Worm (Caenorhabditis elegans) whole organism, L4/young adult: ENCODE data around the gene lin-45.

Experiments used
- W03F9.2 ChIP-seq: fragments of 150-350 bp; optimal IDR thresholded peaks from 2 replicates; lab custom pipeline; 2014; ENCODE audit warnings: missing biosample characterization, missing genetic modification characterization
- dao-5 ChIP-seq: sonication (generic microtip); optimal IDR thresholded peaks from 2 replicates; lab custom pipeline; 2016; ENCODE audit warnings: missing genotype, missing genetic modification characterization, moderate library complexity, missing compliant biosample characterization
- him-1 ChIP-seq: sonication (generic microtip); optimal IDR thresholded peaks from 2 replicates; lab custom pipeline; 2016; ENCODE audit warnings: missing genotype, missing genetic modification reagents, missing genetic modification characterization, missing compliant biosample characterization

lin-45 gene

ce11 chrIV:6748491-6748890 lies at the start of gene lin-45:
Gene lin-45 (minus strand): TSS chrIV:6748572.
- no peak for TF ChIP-seq dao-5 (tag; lab: Kevin White, UChicago)
- no peak for TF ChIP-seq W03F9.2 (tag; lab: Kevin White, UChicago)
- no peak for TF ChIP-seq him-1 (tag; lab: Kevin White, UChicago)

DNA sequence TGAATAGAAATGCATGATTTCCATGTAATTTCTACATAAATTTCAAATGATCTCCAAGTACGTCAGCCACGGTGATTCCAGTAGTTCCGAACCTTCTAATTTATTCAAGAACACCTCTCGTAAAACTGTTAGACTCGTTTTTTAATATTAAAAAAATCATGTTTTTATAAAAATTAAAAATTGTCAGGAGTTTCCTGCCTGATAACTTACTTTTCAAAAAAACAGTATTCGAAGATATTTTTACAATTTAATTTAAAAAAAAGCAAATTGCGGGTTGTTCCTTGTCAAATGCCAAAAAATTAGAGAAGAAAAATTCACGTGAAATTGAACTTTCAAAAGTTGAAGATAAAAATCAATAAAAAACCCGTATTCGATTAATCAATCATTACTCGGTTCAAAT lies 47.2 kb upstream of the lin-45 start, which contains the start of the genes C17H12.3 and C17H12.12:
Gene C17H12.3 (minus strand): TSS at position 101 of the 400 bp plus-strand sequence.
Gene C17H12.12 (plus strand): TSS at position 396 of the 400 bp plus-strand sequence.
- TF ChIP-seq W03F9.2 (tag; lab: Kevin White, UChicago) (no peak), him-1 (tag; lab: Kevin White, UChicago) (no peak), dao-5 (tag; lab: Kevin White, UChicago) (no peak)

DNA sequence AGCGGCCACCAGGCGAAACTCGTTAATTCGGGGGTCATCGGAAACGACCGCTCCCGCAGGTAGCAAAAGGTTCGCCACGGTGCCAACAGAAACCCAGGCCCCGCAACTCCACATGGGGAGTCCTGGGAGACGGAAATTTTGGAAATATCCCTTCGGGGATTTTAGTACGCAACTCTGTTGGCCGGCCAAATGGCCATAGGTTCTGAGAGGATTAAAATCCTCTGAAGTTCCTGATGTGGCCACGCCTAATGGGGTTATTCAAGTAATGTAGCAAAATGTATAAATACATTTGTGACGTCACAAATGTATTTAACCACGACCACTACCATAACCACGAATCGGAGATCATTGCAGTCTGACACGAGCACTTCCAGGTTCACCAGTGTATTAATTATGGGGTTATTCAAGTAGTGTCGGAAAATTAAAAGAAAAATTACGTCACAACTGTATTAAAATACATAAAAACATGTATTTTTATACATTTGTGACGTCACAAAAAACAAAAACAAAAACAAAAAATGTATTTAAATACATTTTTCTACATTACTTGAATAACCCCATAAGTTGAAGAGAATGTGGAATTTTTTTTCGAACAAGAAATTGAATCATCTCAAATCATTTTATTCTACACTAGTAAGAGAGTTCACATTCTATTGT lies 45.1 kb upstream of the lin-45 start:
- TF ChIP-seq dao-5 (tag; lab: Kevin White, UChicago), result no peak
- TF ChIP-seq him-1 (tag; lab: Kevin White, UChicago), result no peak
- no peak for TF ChIP-seq W03F9.2 (tag; lab: Kevin White, UChicago)

DNA sequence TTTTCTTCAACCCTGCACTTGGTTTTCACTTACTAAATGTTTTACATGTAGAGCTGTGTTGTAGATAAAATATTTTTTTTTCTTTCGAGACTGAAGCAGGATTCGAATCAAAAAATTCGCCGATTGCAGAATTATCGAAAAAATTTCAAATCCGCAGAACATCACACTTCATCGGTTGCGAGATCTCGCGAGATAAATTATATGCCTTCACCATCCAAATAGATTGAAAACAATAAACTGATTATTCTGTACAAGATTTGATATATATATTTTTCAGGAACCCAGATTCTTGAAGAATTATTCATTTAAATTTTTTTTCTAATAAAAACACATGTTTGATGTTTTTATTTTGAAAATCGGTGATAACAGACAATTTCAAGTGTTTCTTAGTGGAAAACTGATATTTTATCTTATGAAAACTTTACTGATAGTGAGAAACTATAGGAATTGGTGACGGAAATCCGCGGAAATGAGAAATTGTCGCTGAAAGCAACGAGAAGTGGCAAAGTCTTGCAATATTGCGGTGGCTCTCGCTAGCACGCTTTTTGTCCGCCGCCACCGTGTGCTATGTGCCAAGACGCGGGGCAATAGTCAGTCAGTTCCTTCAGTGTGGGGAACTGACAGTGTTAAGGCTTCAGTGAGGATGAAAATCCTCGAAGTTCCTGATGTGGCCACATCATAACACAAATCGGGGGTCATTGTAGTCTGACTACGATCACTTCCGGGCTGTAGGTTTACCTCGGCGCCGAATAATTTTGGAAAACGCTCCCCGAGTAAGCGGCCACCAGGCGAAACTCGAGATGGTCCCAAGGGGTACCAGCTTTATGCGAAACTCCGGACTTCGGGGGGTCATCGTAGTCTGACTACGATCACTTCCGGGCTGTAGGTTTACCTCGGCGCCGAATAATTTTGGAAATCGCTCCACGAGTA lies 44.3 kb upstream of the lin-45 start:
- TF ChIP-seq him-1 (tag; lab: Kevin White, UChicago) (no peak), dao-5 (tag; lab: Kevin White, UChicago) (no peak), W03F9.2 (tag; lab: Kevin White, UChicago) (no peak)

DNA sequence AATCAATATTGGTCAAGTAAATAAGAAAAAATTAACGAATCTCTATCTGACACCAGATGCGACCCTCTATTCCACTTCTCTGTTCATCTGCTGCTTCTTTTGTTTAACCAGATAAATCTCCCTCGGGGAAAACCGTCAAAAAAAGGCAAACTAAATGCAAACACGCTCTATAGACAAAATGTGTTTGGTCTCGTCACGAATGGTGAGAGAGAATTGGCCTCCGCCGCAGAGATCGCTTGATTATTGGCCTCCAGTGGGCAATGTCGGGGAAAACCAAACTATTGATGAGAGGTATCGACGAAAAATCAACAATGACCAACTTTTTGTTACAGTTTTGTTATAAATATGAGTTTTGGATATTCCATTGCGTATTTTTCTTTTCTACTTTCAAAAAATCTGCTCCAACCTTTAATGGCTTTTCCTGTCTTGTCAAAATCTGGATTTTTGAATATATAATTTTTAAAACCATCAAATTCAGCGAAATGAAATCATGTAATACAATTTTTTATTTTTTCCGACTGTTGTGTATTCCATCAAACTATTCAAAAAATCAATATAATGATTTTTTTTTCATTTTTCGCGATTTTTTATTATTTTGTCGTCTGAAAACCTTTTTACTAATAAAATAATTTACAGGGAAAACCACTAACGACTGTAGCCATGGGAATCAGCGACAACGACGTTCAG lies 42.2 kb upstream of the lin-45 start, which contains the start of the genes C17H12.2 and vha-8:
Gene C17H12.2 (minus strand): TSS at position 51 of the 687 bp plus-strand sequence.
Gene vha-8 (plus strand): TSS at position 637 of the 687 bp plus-strand sequence.
- TF ChIP-seq dao-5 (tag; lab: Kevin White, UChicago) (no peak), W03F9.2 (tag; lab: Kevin White, UChicago) (peak; percentile 92), him-1 (tag; lab: Kevin White, UChicago) (peak; percentile 86)

- TF ChIP-seq dao-5 (tag; lab: Kevin White, UChicago) (no peak), him-1 (tag; lab: Kevin White, UChicago) (no peak), W03F9.2 (tag; lab: Kevin White, UChicago) (no peak)
These were observed 41.6 kb upstream of the lin-45 start for ce11 chrIV:6789950-6790349.

- TF ChIP-seq W03F9.2 (tag; lab: Kevin White, UChicago) (peak; percentile 55), dao-5 (tag; lab: Kevin White, UChicago) (no peak), him-1 (tag; lab: Kevin White, UChicago) (peak; percentile 28)
These were observed 37.5 kb upstream of the lin-45 start for ce11 chrIV:6785873-6786272.

DNA sequence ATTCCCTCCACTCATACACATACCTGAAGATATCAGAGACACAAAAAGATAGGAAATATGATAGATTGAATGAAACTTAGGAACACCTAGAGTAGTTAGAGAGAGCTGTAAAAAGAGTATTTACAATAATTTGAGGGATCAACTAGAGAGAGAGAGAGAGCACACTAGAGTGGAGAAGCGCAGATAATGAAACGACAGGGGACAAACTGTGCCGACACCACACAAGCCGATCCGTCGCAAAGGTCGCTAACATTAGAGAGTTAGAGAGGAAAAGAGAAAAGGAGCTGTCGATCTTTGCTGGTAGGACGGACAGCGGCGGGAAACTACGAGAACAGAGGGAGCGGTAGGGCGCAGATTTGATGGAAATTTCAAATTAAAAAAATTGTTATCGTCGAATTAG lies 36.8 kb upstream of the lin-45 start, which contains the start of gene dyci-1:
Gene dyci-1 (minus strand): TSS at position 122 of the 400 bp plus-strand sequence.
- TF ChIP-seq him-1 (tag; lab: Kevin White, UChicago), result no peak

DNA sequence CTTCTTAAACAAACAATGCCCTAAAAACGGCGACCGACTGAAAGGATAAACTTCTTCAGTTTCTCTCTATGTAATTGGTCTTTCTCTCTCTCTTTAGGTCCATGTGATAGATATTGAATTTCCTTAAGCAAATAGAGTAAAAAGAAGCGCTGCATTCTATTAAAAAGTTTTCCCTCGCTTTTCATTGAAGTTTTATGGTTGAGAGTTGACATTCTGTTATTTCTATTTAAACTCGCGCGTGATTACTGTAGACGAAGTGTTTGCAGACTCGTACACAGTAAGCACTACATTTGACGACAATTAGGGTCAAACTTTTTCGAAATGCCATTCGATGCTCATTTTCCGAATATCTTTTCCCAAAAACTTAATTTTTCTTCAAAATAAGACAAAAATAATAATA lies 28.8 kb upstream of the lin-45 start:
- TF ChIP-seq dao-5 (tag; lab: Kevin White, UChicago) (no peak), W03F9.2 (tag; lab: Kevin White, UChicago) (no peak), him-1 (tag; lab: Kevin White, UChicago) (no peak)

- TF ChIP-seq him-1 (tag; lab: Kevin White, UChicago) (no peak), W03F9.2 (tag; lab: Kevin White, UChicago) (no peak), dao-5 (tag; lab: Kevin White, UChicago) (no peak)
These were observed 23.2 kb upstream of the lin-45 start for ce11 chrIV:6771556-6771955.

DNA sequence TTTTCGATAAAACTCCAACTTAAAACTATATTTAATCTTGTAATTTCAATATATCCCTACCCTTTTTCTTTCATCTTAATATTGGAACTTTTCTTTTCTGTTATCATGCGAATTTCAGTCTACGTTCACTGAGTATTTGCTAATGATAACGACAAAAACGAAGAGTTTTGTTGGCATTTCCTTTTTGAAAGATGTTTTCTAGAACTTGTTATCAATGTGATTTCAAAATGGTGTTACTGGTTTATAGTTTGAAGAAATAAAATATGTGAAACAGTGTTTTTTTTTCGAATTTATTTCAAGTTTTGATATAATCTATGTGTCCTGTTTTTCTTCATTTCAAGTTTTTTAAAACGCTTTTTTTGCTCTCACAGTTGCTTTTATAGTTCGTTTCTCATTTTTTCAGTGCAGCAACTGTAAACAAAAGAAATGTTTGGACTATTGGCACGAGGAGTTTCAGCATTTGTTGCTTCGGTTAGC lies 22.1 kb upstream of the lin-45 start, which contains the start of gene anat-1:
Gene anat-1 (plus strand): TSS at position 427 of the 477 bp plus-strand sequence.
- TF ChIP-seq W03F9.2 (tag; lab: Kevin White, UChicago) (no peak), dao-5 (tag; lab: Kevin White, UChicago) (no peak), him-1 (tag; lab: Kevin White, UChicago) (no peak)

DNA sequence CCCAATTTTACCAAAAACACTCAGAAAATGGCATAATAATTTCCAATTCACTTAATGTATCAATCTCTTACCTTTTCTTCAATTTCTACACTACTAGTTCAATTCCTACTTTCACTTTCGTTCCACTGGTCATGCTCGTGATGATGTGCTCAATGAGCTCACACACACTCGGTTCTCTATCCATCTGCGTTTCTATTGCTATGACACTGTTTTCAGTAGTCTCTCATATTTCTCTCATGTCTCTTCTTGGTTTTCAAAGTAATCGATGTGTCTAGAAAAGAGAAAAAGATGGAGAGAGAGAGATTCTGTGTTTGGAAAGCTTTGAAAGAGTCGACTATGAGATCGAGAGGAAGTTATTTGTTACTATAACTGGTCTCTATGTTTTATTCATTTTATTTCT lies 18.9 kb upstream of the lin-45 start:
- TF ChIP-seq dao-5 (tag; lab: Kevin White, UChicago), result no peak
- TF ChIP-seq him-1 (tag; lab: Kevin White, UChicago), result peak; percentile 42
